Worm (Caenorhabditis elegans): Measurements from ENCODE around the gene smk-1.

smk-1 gene

ce11 chrV:8586920-8587319 lies 20.7 kb upstream of the smk-1 start:
- TF ChIP-seq ceh-36 (tag; optimal IDR thresholded peaks at IDR 0.05) (no peak), pes-1 (GFP tag; IDR thresholded peaks at IDR 0.05) (no peak), ama-1 (optimal IDR thresholded peaks at IDR 0.05) (no peak), tbx-11 (GFP tag; IDR thresholded peaks at IDR 0.05) (no peak), ets-7 (tag; optimal IDR thresholded peaks at IDR 0.05) (no peak), F13C5.2 (tag; optimal IDR thresholded peaks at IDR 0.05) (no peak), flt-1 (GFP tag; IDR thresholded peaks at IDR 0.05) (no peak), aly-1 (tag; optimal IDR thresholded peaks at IDR 0.05) (no peak), B0310.2 (tag; optimal IDR thresholded peaks at IDR 0.05) (no peak), scrt-1 (GFP tag; IDR thresholded peaks at IDR 0.05) (no peak), tbx-37 (GFP tag; conservative IDR thresholded peaks at IDR 0.05) (no peak)

ce11 chrV:8588079-8588478 lies 19.5 kb upstream of the smk-1 start, which contains the start of gene C10B5.3:
Gene C10B5.3, minus strand, starts transcription at chrV:8588179.
- no peak for TF ChIP-seq ceh-13 (GFP tag; optimal IDR thresholded peaks at IDR 0.05)
- no peak for TF ChIP-seq hmbx-1 (tag; optimal IDR thresholded peaks at IDR 0.05)
- no peak for TF ChIP-seq aly-1 (tag; optimal IDR thresholded peaks at IDR 0.05)
- TF ChIP-seq tbx-11 (GFP tag; IDR thresholded peaks at IDR 0.05), result no peak
- no peak for TF ChIP-seq hnd-1 (tag; optimal IDR thresholded peaks at IDR 0.05)
- TF ChIP-seq tbx-37 (GFP tag; conservative IDR thresholded peaks at IDR 0.05), result no peak
- TF ChIP-seq scrt-1 (GFP tag; IDR thresholded peaks at IDR 0.05), result no peak
- TF ChIP-seq ets-7 (tag; optimal IDR thresholded peaks at IDR 0.05), result no peak
- TF ChIP-seq hmg-4 (GFP tag; optimal IDR thresholded peaks at IDR 0.05), result no peak
- no peak for TF ChIP-seq flt-1 (GFP tag; IDR thresholded peaks at IDR 0.05)
- no peak for TF ChIP-seq F13C5.2 (tag; optimal IDR thresholded peaks at IDR 0.05)
- no peak for TF ChIP-seq sea-1 (GFP tag; conservative IDR thresholded peaks at IDR 0.05)
- no peak for TF ChIP-seq pes-1 (GFP tag; IDR thresholded peaks at IDR 0.05)
- TF ChIP-seq B0310.2 (tag; optimal IDR thresholded peaks at IDR 0.05), result no peak

ce11 chrV:8592691-8593307 lies 14.8 kb upstream of the smk-1 start:
- TF ChIP-seq hmg-4 (GFP tag; optimal IDR thresholded peaks at IDR 0.05) (no peak), ceh-13 (GFP tag; optimal IDR thresholded peaks at IDR 0.05) (no peak), ets-7 (tag; optimal IDR thresholded peaks at IDR 0.05) (no peak), sea-1 (GFP tag; conservative IDR thresholded peaks at IDR 0.05) (no peak), flt-1 (GFP tag; IDR thresholded peaks at IDR 0.05) (no peak), tbx-11 (GFP tag; IDR thresholded peaks at IDR 0.05) (no peak), scrt-1 (GFP tag; IDR thresholded peaks at IDR 0.05) (no peak), tra-4 (tag; optimal IDR thresholded peaks at IDR 0.05) (no peak), pes-1 (GFP tag; IDR thresholded peaks at IDR 0.05) (no peak), F13C5.2 (tag; optimal IDR thresholded peaks at IDR 0.05) (no peak), tbx-37 (GFP tag; conservative IDR thresholded peaks at IDR 0.05) (no peak), aly-1 (tag; optimal IDR thresholded peaks at IDR 0.05) (no peak)

- TF ChIP-seq hmbx-1 (tag; optimal IDR thresholded peaks at IDR 0.05) (no peak), sea-1 (GFP tag; conservative IDR thresholded peaks at IDR 0.05) (no peak), hmg-4 (GFP tag; optimal IDR thresholded peaks at IDR 0.05) (no peak), ceh-36 (tag; optimal IDR thresholded peaks at IDR 0.05) (no peak), ets-7 (tag; optimal IDR thresholded peaks at IDR 0.05) (no peak), tbx-11 (GFP tag; IDR thresholded peaks at IDR 0.05) (no peak), pes-1 (GFP tag; IDR thresholded peaks at IDR 0.05) (no peak), flt-1 (GFP tag; IDR thresholded peaks at IDR 0.05) (no peak), ama-1 (optimal IDR thresholded peaks at IDR 0.05) (no peak), F13C5.2 (tag; optimal IDR thresholded peaks at IDR 0.05) (no peak)
Observed at ce11 chrV:8594105-8594964, 13.3 kb upstream of the smk-1 start, which contains the start of gene tag-196. Gene tag-196, plus strand, starts transcription at chrV:8594914.

ce11 chrV:8599192-8599591 lies 8.4 kb upstream of the smk-1 start, which contains the start of gene F41E6.7:
Gene F41E6.7, minus strand, starts transcription at chrV:8599292.
- no peak for TF ChIP-seq tbx-37 (GFP tag; conservative IDR thresholded peaks at IDR 0.05)
- no peak for TF ChIP-seq aly-1 (tag; optimal IDR thresholded peaks at IDR 0.05)
- TF ChIP-seq scrt-1 (GFP tag; IDR thresholded peaks at IDR 0.05), result no peak
- TF ChIP-seq ets-7 (tag; optimal IDR thresholded peaks at IDR 0.05), result no peak
- no peak for TF ChIP-seq B0310.2 (tag; optimal IDR thresholded peaks at IDR 0.05)
- no peak for TF ChIP-seq hmbx-1 (tag; optimal IDR thresholded peaks at IDR 0.05)
- no peak for TF ChIP-seq pes-1 (GFP tag; IDR thresholded peaks at IDR 0.05)
- TF ChIP-seq ama-1 (optimal IDR thresholded peaks at IDR 0.05), result no peak
- TF ChIP-seq hmg-4 (GFP tag; optimal IDR thresholded peaks at IDR 0.05), result no peak
- no peak for TF ChIP-seq tra-4 (tag; optimal IDR thresholded peaks at IDR 0.05)
- TF ChIP-seq ceh-13 (GFP tag; optimal IDR thresholded peaks at IDR 0.05), result no peak
- TF ChIP-seq ceh-36 (tag; optimal IDR thresholded peaks at IDR 0.05), result no peak
- no peak for TF ChIP-seq flt-1 (GFP tag; IDR thresholded peaks at IDR 0.05)
- no peak for TF ChIP-seq tbx-11 (GFP tag; IDR thresholded peaks at IDR 0.05)
- no peak for TF ChIP-seq hnd-1 (tag; optimal IDR thresholded peaks at IDR 0.05)
- TF ChIP-seq sea-1 (GFP tag; conservative IDR thresholded peaks at IDR 0.05), result no peak
- TF ChIP-seq F13C5.2 (tag; optimal IDR thresholded peaks at IDR 0.05), result no peak

- TF ChIP-seq hmbx-1 (tag; optimal IDR thresholded peaks at IDR 0.05) (no peak), tbx-11 (GFP tag; IDR thresholded peaks at IDR 0.05) (no peak), pes-1 (GFP tag; IDR thresholded peaks at IDR 0.05) (no peak), hnd-1 (tag; optimal IDR thresholded peaks at IDR 0.05) (no peak), ets-7 (tag; optimal IDR thresholded peaks at IDR 0.05) (no peak), F13C5.2 (tag; optimal IDR thresholded peaks at IDR 0.05) (no peak)
Observed at ce11 chrV:8599957-8600356, 7.6 kb upstream of the smk-1 start.

- TF ChIP-seq tbx-11 (GFP tag; IDR thresholded peaks at IDR 0.05), result no peak
- TF ChIP-seq ama-1 (optimal IDR thresholded peaks at IDR 0.05), result no peak
- TF ChIP-seq hmbx-1 (tag; optimal IDR thresholded peaks at IDR 0.05), result no peak
- no peak for TF ChIP-seq flt-1 (GFP tag; IDR thresholded peaks at IDR 0.05)
- no peak for TF ChIP-seq B0310.2 (tag; optimal IDR thresholded peaks at IDR 0.05)
- TF ChIP-seq ets-7 (tag; optimal IDR thresholded peaks at IDR 0.05), result no peak
- TF ChIP-seq ceh-13 (GFP tag; optimal IDR thresholded peaks at IDR 0.05), result no peak
Observed at ce11 chrV:8601420-8601819, 6.2 kb upstream of the smk-1 start, which contains the start of gene F41E6.8. Gene F41E6.8, minus strand, starts transcription at chrV:8601520.

Data from whole organism, early embryonic.